Fruit fly (Drosophila melanogaster) whole organism, pupa: Measurements from ENCODE around the gene Prestin.

ENCODE experiments used
- CG13204 ChIP-seq: fragments of 200-800 bp; sonication (Bioruptor generic); optimal IDR thresholded peaks from 2 replicates; lab custom pipeline; 2018; ENCODE audit warnings: missing biosample characterization, mild to moderate bottlenecking, missing genetic modification characterization, moderate library complexity
- EcR ChIP-seq: fragments of 200-800 bp; sonication (Bioruptor generic); optimal IDR thresholded peaks from 3 replicates; lab custom pipeline; 2019; ENCODE audit warnings: missing biosample characterization, missing genetic modification characterization, mild to moderate bottlenecking, moderate library complexity, missing genetic modification reagents
- Pif1B ChIP-seq: fragments of 200-800 bp; sonication (Bioruptor generic); optimal IDR thresholded peaks from 3 replicates; lab custom pipeline; 2016; ENCODE audit warnings: missing biosample characterization, missing genetic modification characterization

DNA sequence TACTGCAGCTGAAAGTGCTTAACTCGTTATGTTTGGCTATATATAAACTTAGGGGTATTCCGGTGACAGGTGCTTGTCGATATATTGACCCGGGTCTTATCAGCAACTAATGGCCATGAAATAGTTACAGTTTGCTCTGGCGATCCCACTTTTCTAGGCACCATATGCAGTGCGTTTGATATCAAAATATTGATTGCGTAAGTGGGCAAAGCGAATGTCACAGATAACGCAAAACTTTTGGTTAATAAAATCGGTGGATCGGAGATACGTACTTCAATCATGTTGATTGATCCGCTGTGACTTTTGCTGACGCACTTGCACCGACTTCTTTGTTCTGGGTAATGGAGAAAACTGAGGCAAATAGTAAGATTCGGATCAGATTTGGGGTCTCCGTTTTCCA is 3.0 kb downstream of the Prestin start:
- TF ChIP-seq EcR (GFP tag; lab: Kevin White, UChicago) = no peak
- TF ChIP-seq Pif1B = no peak
- no peak for TF ChIP-seq CG13204 (GFP tag; lab: Kevin White, UChicago)
